Worm (Caenorhabditis elegans) whole organism, L4 larva: ENCODE measurements around the gene C43D7.4.

ENCODE experiments used
- dmd-8 ChIP-seq: fragments of 200-800 bp; sonication (Bioruptor generic); IDR thresholded peaks from 2 replicates; pipeline ENCODE4 v1.3.6; 2022; ENCODE audit warnings: missing genetic modification characterization, missing compliant biosample characterization
- mdl-1 ChIP-seq, 2 experiments: fragments of 150-350 bp in 1 of 2; sonication (generic microtip) in 1 of 2; optimal IDR thresholded peaks; 2 replicates each; lab custom pipeline; 2014 to 2017; ENCODE audit warnings: missing biosample characterization in 2 of 2, missing genetic modification characterization in 2 of 2

DNA sequence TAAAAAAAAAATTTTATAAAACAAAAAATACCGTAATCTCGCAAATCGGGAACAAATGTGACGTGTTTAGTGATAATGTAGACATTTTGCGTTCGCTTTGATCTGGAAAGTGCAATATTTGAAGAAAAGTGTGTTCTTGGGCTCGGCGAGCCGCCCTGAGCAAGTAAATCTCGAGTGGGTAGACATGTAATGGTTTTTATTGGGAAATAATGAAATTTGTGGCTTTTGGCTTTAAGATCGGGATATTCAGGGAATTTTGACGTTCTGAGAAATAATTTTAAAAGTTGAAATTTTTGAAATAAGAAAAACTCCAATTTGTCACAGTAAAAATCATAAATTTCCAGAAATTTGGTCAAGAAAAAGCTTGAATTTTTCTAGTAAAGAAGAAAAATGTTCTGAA is 40.3 kb upstream of the C43D7.4 start, which contains the start of gene C14B4.2:
- TF ChIP-seq mdl-1 (tag; optimal IDR thresholded peaks at IDR 0.05; lab: Kevin White, UChicago) (no peak), dmd-8 (GFP tag; lab: Robert Waterston, UW) (no peak)
